Worm (Caenorhabditis elegans) whole organism, L2 larva: Measurements from ENCODE around the gene fbxa-85.

Source experiments
- C34F6.9 ChIP-seq: fragments of 150-350 bp; optimal IDR thresholded peaks from 2 replicates; lab custom pipeline; 2014; ENCODE audit warnings: missing biosample characterization, missing genetic modification characterization
- R02D3.7 ChIP-seq: fragments of 150-350 bp; optimal IDR thresholded peaks from 2 replicates; lab custom pipeline; 2014; ENCODE audit warnings: missing biosample characterization, missing genetic modification characterization
- Y55F3AM.14 ChIP-seq: fragments of 200-800 bp; sonication (Bioruptor generic); optimal IDR thresholded peaks from 2 replicates; lab custom pipeline; 2018; ENCODE audit warnings: mild to moderate bottlenecking, missing genetic modification characterization, missing compliant biosample characterization
- ZK546.5 ChIP-seq: sonication (generic microtip); optimal IDR thresholded peaks from 2 replicates; lab custom pipeline; 2017; ENCODE audit warnings: missing biosample characterization, missing genetic modification characterization
- aly-2 ChIP-seq: fragments of 150-350 bp; optimal IDR thresholded peaks from 2 replicates; lab custom pipeline; 2014; ENCODE audit warnings: missing biosample characterization, missing genetic modification characterization
- blmp-1 ChIP-seq: sonication (generic microtip); optimal IDR thresholded peaks from 2 replicates; lab custom pipeline; 2017; ENCODE audit warnings: missing genetic modification characterization, mild to moderate bottlenecking, missing compliant biosample characterization, antibody characterized with exemption, moderate library complexity; ENCODE audit not compliant: insufficient read depth
- ceh-16 ChIP-seq: fragments of 150-350 bp; optimal IDR thresholded peaks from 2 replicates; lab custom pipeline; 2014; ENCODE audit warnings: missing biosample characterization, missing genetic modification characterization
- ceh-82 ChIP-seq: fragments of 150-350 bp; optimal IDR thresholded peaks from 2 replicates; lab custom pipeline; 2014; ENCODE audit warnings: missing biosample characterization, missing genetic modification characterization
- crh-2 ChIP-seq: sonication (generic microtip); optimal IDR thresholded peaks from 2 replicates; lab custom pipeline; 2017; ENCODE audit warnings: missing biosample characterization, missing genetic modification characterization
- egl-27 ChIP-seq: sonication (generic microtip); optimal IDR thresholded peaks from 3 replicates; lab custom pipeline; 2017; ENCODE audit warnings: missing biosample characterization, missing genetic modification reagents, missing genetic modification characterization
- elt-3 ChIP-seq: sonication (generic microtip); optimal IDR thresholded peaks from 2 replicates; lab custom pipeline; 2017; ENCODE audit warnings: missing biosample characterization, missing genetic modification characterization
- lin-11 ChIP-seq: fragments of 150-350 bp; sonication (generic microtip); optimal IDR thresholded peaks from 2 replicates; lab custom pipeline; 2014; ENCODE audit warnings: missing biosample characterization, missing genetic modification characterization, inconsistent platforms, mixed read lengths
- lin-39 ChIP-seq: fragments of 150-350 bp; optimal IDR thresholded peaks from 2 replicates; lab custom pipeline; 2014; ENCODE audit warnings: missing biosample characterization, missing genetic modification reagents, missing genetic modification characterization
- lsy-2 ChIP-seq, 2 experiments: fragments of 150-350 bp in 1 of 2; sonication (generic microtip) in 1 of 2; optimal IDR thresholded peaks; 2 replicates each; lab custom pipeline; 2014 to 2017; ENCODE audit warnings: missing biosample characterization in 2 of 2, missing genetic modification characterization in 2 of 2
- mab-5 ChIP-seq: fragments of 150-350 bp; optimal IDR thresholded peaks from 2 replicates; lab custom pipeline; 2014; ENCODE audit warnings: missing biosample characterization, missing genetic modification characterization
- mdl-1 ChIP-seq, 2 experiments: fragments of 150-350 bp in 1 of 2; sonication (generic microtip) in 1 of 2; optimal IDR thresholded peaks; 2 replicates each; lab custom pipeline; 2017; ENCODE audit warnings: missing biosample characterization in 2 of 2, missing genetic modification characterization in 2 of 2
- nhr-11 ChIP-seq: fragments of 150-350 bp; optimal IDR thresholded peaks from 2 replicates; lab custom pipeline; 2014; ENCODE audit warnings: missing biosample characterization, missing genetic modification characterization
- nhr-129 ChIP-seq: fragments of 150-350 bp; optimal IDR thresholded peaks from 2 replicates; lab custom pipeline; 2014; ENCODE audit warnings: missing biosample characterization, missing genetic modification characterization
- nhr-23 ChIP-seq: fragments of 150-350 bp; optimal IDR thresholded peaks from 2 replicates; lab custom pipeline; 2014; ENCODE audit warnings: missing biosample characterization, missing genetic modification reagents, missing genetic modification characterization
- nhr-237 ChIP-seq: fragments of 150-350 bp; optimal IDR thresholded peaks from 2 replicates; lab custom pipeline; 2014; ENCODE audit warnings: missing biosample characterization, missing genetic modification characterization
- nhr-6 ChIP-seq: fragments of 150-350 bp; optimal IDR thresholded peaks from 2 replicates; lab custom pipeline; 2014; ENCODE audit warnings: missing biosample characterization, missing genetic modification characterization
- sem-4 ChIP-seq: fragments of 150-350 bp; optimal IDR thresholded peaks from 2 replicates; lab custom pipeline; 2014; ENCODE audit warnings: missing biosample characterization, missing genetic modification reagents, missing genetic modification characterization
- sma-9 ChIP-seq, 2 experiments: fragments of 150-350 bp in 1 of 2; sonication (generic microtip) in 1 of 2; optimal IDR thresholded peaks; 2 replicates each; lab custom pipeline; 2014 to 2016; ENCODE audit warnings: missing genetic modification characterization in 2 of 2, mild to moderate bottlenecking in 1 of 2, missing biosample characterization in 1 of 2, missing compliant biosample characterization in 1 of 2, missing genetic modification reagents in 1 of 2, moderate library complexity in 1 of 2
- snpc-4 ChIP-seq: fragments of 150-350 bp; optimal IDR thresholded peaks from 2 replicates; lab custom pipeline; 2014; ENCODE audit warnings: missing biosample characterization, missing genetic modification characterization
- unc-39 ChIP-seq: fragments of 150-350 bp; optimal IDR thresholded peaks from 2 replicates; lab custom pipeline; 2014; ENCODE audit warnings: missing biosample characterization, missing genetic modification characterization
- unc-55 ChIP-seq: fragments of 150-350 bp; sonication (generic microtip); optimal IDR thresholded peaks from 3 replicates; lab custom pipeline; 2014; ENCODE audit warnings: missing biosample characterization, missing genetic modification reagents, missing genetic modification characterization
- zag-1 ChIP-seq: fragments of 150-350 bp; optimal IDR thresholded peaks from 2 replicates; lab custom pipeline; 2014; ENCODE audit warnings: missing biosample characterization, missing genetic modification characterization
- ztf-11 ChIP-seq: sonication (generic microtip); optimal IDR thresholded peaks from 2 replicates; lab custom pipeline; 2017; ENCODE audit warnings: missing biosample characterization, missing genetic modification characterization
- ztf-4 ChIP-seq: fragments of 150-350 bp; optimal IDR thresholded peaks from 2 replicates; lab custom pipeline; 2014; ENCODE audit warnings: missing biosample characterization, missing genetic modification characterization

Gene fbxa-85

DNA sequence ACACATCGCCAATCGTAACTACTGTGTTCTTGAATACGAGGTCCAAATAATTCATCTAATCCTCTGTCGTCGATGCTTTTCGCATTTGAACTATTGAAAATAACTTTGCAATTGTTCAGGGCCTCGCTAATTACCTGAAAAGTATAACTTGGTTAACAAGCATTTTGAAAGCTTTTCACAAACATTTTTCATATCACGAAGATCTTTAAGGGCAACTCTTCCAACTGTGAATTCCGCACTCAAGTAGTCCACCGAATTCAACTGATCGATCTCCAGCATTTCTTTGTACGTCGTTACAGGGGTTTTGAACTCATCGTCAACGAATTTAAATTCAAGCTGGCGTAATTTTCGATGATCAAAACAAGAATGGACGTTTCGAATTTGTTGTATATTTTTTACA lies 37.5 kb downstream of the fbxa-85 start:
- TF ChIP-seq lin-39 (tag; lab: Kevin White, UChicago) (no peak), snpc-4 (tag; lab: Kevin White, UChicago) (no peak), nhr-129 (tag; lab: Kevin White, UChicago) (no peak), crh-2 (tag; lab: Kevin White, UChicago) (no peak), elt-3 (tag; lab: Kevin White, UChicago) (no peak), lin-11 (no peak), sem-4 (tag; lab: Kevin White, UChicago) (no peak), nhr-237 (tag; lab: Kevin White, UChicago) (no peak), ceh-82 (tag; lab: Kevin White, UChicago) (no peak), mdl-1 (tag; optimal IDR thresholded peaks at IDR 0.05; lab: Kevin White, UChicago) (no peak), nhr-23 (no peak), nhr-6 (tag; lab: Kevin White, UChicago) (no peak), ZK546.5 (tag; lab: Kevin White, UChicago) (no peak)

DNA sequence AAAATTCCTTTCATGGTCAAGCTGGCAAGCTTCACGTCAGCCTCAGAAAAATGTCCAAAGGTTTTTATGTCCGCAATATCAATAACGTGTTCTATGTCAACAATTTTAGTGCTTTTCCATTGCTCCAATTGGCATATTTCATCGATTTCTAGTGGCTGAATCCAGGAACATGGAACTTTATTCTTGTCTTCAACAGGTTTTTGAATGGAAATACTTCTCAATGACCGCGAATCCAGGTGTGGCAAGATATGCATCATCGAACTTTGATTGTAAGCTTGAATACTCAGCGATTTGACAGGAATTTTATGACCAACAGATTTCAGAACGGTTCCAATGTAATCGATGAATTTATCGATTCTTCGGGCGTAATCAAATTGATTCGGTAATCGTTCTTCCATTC lies 39.7 kb downstream of the fbxa-85 start:
- TF ChIP-seq zag-1 (tag; lab: Kevin White, UChicago), result no peak

DNA sequence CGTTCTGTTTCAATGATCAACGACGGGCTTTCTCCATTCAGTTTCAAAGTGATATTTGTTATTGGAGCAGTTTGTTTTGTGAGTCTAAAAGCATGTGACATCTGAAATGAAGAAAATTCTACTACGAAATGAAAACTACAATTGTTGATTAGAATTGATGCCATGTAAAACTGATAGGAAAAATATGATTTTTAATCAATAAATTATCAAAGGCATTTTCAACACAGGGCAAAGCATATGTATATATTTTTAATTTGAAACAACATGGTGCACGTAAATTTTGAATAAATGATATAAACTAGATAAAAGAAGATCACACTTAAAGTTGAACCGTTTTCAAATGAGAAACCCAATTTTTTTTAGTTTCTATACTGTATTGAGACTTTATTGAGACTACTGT lies 42.4 kb downstream of the fbxa-85 start, which contains the start of gene K10G4.5:
Gene K10G4.5 (minus strand): TSS at position 101 of the 400 bp plus-strand sequence.
- TF ChIP-seq blmp-1 (tag; lab: Kevin White, UChicago), result no peak
- no peak for TF ChIP-seq sem-4 (tag; lab: Kevin White, UChicago)
- no peak for TF ChIP-seq nhr-23
- TF ChIP-seq nhr-237 (tag; lab: Kevin White, UChicago), result no peak
- TF ChIP-seq ceh-16, result no peak
- TF ChIP-seq nhr-11 (tag; lab: Kevin White, UChicago), result no peak
- no peak for TF ChIP-seq aly-2
- TF ChIP-seq ztf-4 (tag; lab: Kevin White, UChicago), result no peak
- TF ChIP-seq mdl-1 (tag; optimal IDR thresholded peaks at IDR 0.05; lab: Kevin White, UChicago), result no peak

DNA sequence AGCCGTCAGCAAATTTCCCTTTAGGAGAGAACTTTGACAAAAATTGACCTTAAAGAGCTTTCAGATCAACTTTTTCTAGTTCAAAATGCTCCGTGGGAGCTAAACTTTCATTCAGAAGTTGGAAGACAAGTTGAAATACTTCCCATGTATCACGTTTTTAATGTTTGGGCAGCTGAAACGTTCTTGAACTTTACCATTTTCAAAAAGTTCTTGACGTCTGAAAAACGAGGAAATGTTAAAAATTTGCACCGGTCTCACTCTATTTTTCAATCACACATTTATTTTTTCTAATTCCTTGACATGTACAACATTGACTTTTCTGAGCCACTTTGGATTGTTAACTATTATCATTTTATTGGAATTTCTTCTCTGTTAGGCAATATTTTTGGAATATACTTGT lies 43.8 kb downstream of the fbxa-85 start, which contains the start of gene sri-70:
Gene sri-70 (plus strand): TSS at position 301 of the 400 bp plus-strand sequence.
- TF ChIP-seq aly-2 (no peak), mab-5 (no peak), nhr-11 (tag; lab: Kevin White, UChicago) (no peak), nhr-129 (tag; lab: Kevin White, UChicago) (no peak), unc-39 (tag; lab: Kevin White, UChicago) (no peak), lin-11 (no peak), C34F6.9 (no peak), snpc-4 (tag; lab: Kevin White, UChicago) (no peak), sem-4 (tag; lab: Kevin White, UChicago) (no peak), ztf-11 (tag; lab: Kevin White, UChicago) (no peak), lsy-2 (tag; optimal IDR thresholded peaks at IDR 0.05; lab: Kevin White, UChicago) (no peak), ceh-16 (no peak), blmp-1 (tag; lab: Kevin White, UChicago) (no peak), egl-27 (tag; lab: Kevin White, UChicago) (no peak), unc-55 (GFP tag; lab: Kevin White, UChicago) (no peak)

DNA sequence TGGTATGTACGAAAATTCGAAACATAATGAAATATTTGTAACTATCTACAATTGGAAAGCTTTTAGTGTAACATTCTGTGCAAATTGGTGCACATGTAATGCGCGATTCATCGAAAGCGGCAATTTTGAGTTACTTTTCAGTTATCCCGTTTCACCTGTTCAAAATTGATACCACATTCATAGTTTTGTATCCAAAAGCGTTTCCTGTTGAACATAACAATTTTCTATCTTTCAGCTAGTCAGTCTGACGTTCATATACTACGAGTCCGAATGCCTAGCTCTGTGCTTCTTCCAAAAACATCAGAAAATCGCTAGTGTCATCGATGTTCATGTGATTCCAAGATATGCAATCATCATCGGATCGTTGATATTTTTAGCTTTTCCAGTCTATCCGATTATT lies 44.4 kb downstream of the fbxa-85 start:
- TF ChIP-seq lsy-2 (tag; optimal IDR thresholded peaks at IDR 0.05; lab: Kevin White, UChicago), result no peak
- TF ChIP-seq R02D3.7 (tag; lab: Kevin White, UChicago), result no peak
- TF ChIP-seq Y55F3AM.14 (GFP tag; lab: Kevin White, UChicago), result no peak

DNA sequence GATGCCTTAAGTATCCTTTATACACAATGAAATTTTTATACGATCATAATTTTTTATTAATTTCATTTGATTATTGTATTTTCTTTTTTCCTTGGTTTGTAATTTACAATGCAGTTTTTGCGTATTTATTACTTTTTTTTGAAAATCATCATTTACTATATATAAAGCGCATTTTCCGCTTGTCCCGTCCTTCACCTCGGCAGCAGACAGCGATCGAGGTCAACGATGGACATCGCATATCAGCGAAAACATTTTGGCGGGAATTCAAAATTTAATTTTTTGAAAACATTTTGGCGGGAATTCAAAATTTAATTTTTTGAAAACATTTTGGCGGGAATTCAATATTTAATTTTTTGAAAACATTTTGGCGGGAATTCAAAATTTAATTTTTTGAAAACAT lies 49.0 kb downstream of the fbxa-85 start:
- TF ChIP-seq sma-9 (GFP tag; optimal IDR thresholded peaks at IDR 0.05; lab: Kevin White, UChicago) (no peak), sma-9 (tag; optimal IDR thresholded peaks at IDR 0.05; lab: Kevin White, UChicago) (no peak), snpc-4 (tag; lab: Kevin White, UChicago) (peak; percentile 5)
